Worm (Caenorhabditis elegans) whole organism, mixed stage, embryonic: ENCODE measurements around the gene sri-60.
A peak's percentile ranks its signal among the peaks of the same experiment; 100 is the strongest.

ENCODE experiments used
- M03D4.4 ChIP-seq: sonication (generic microtip); optimal IDR thresholded peaks from 2 replicates; lab custom pipeline; 2017; ENCODE audit warnings: mild to moderate bottlenecking, missing genetic modification characterization, missing compliant biosample characterization
- bed-3 ChIP-seq: fragments of 200-800 bp; sonication (Bioruptor generic); optimal IDR thresholded peaks from 3 replicates; lab custom pipeline; 2018; ENCODE audit warnings: mild to moderate bottlenecking, missing genetic modification characterization, moderate library complexity, missing compliant biosample characterization
- blmp-1 ChIP-seq: fragments of 150-350 bp; optimal IDR thresholded peaks from 2 replicates; lab custom pipeline; 2014; ENCODE audit warnings: missing biosample characterization, missing genetic modification characterization
- ceh-39 ChIP-seq: fragments of 150-350 bp; optimal IDR thresholded peaks from 2 replicates; lab custom pipeline; 2014; ENCODE audit warnings: missing biosample characterization, missing genetic modification characterization
- ceh-43 ChIP-seq: fragments of 200-800 bp; sonication (Bioruptor generic); optimal IDR thresholded peaks from 2 replicates; lab custom pipeline; 2018; ENCODE audit warnings: mild to moderate bottlenecking, missing genetic modification characterization, moderate library complexity, missing compliant biosample characterization
- ceh-83 ChIP-seq: fragments of 200-800 bp; sonication (Bioruptor generic); optimal IDR thresholded peaks from 2 replicates; lab custom pipeline; 2018; ENCODE audit warnings: mild to moderate bottlenecking, missing genetic modification characterization, missing compliant biosample characterization
- ces-1 ChIP-seq: fragments of 150-350 bp; optimal IDR thresholded peaks from 2 replicates; lab custom pipeline; 2014; ENCODE audit warnings: missing biosample characterization, missing genetic modification reagents, missing genetic modification characterization
- cnd-1 ChIP-seq: fragments of 200-800 bp; sonication (Bioruptor generic); optimal IDR thresholded peaks from 2 replicates; lab custom pipeline; 2018; ENCODE audit warnings: mild to moderate bottlenecking, missing genetic modification characterization, missing compliant biosample characterization
- drap-1 ChIP-seq: fragments of 200-800 bp; sonication (Bioruptor generic); optimal IDR thresholded peaks from 3 replicates; lab custom pipeline; 2018; ENCODE audit warnings: mild to moderate bottlenecking, missing genetic modification characterization, missing compliant biosample characterization
- elt-1 ChIP-seq: sonication (generic microtip); optimal IDR thresholded peaks from 2 replicates; lab custom pipeline; 2017; ENCODE audit warnings: missing genetic modification characterization, mild to moderate bottlenecking, missing compliant biosample characterization, antibody characterized with exemption, moderate library complexity, borderline replicate concordance; ENCODE audit not compliant: insufficient read depth
- elt-3 ChIP-seq: fragments of 150-350 bp; optimal IDR thresholded peaks from 2 replicates; lab custom pipeline; 2014; ENCODE audit warnings: missing biosample characterization, missing genetic modification characterization
- flh-1 ChIP-seq: fragments of 200-800 bp; sonication (Bioruptor generic); optimal IDR thresholded peaks from 2 replicates; lab custom pipeline; 2018; ENCODE audit warnings: mild to moderate bottlenecking, missing genetic modification characterization, moderate library complexity, missing compliant biosample characterization
- ham-2 ChIP-seq: fragments of 200-800 bp; sonication (Bioruptor generic); optimal IDR thresholded peaks from 2 replicates; lab custom pipeline; 2018; ENCODE audit warnings: mild to moderate bottlenecking, missing genetic modification characterization, missing compliant biosample characterization
- hlh-1 ChIP-seq: fragments of 150-350 bp; optimal IDR thresholded peaks from 2 replicates; lab custom pipeline; 2014; ENCODE audit warnings: missing biosample characterization, missing genetic modification reagents, missing genetic modification characterization
- lin-13 ChIP-seq: fragments of 150-350 bp; optimal IDR thresholded peaks from 2 replicates; lab custom pipeline; 2014; ENCODE audit warnings: missing biosample characterization, missing genetic modification characterization
- lin-32 ChIP-seq: fragments of 200-800 bp; sonication (Bioruptor generic); optimal IDR thresholded peaks from 2 replicates; lab custom pipeline; 2018; ENCODE audit warnings: mild to moderate bottlenecking, missing genetic modification characterization, missing compliant biosample characterization
- lsy-2 ChIP-seq: fragments of 150-350 bp; optimal IDR thresholded peaks from 2 replicates; lab custom pipeline; 2014; ENCODE audit warnings: missing biosample characterization, missing genetic modification characterization
- mab-5 ChIP-seq: fragments of 150-350 bp; optimal IDR thresholded peaks from 2 replicates; lab custom pipeline; 2014; ENCODE audit warnings: missing biosample characterization, missing genetic modification characterization
- mep-1 ChIP-seq: fragments of 150-350 bp; optimal IDR thresholded peaks from 2 replicates; lab custom pipeline; 2017; ENCODE audit warnings: missing biosample characterization, missing genetic modification reagents, missing genetic modification characterization, inconsistent platforms
- mls-2 ChIP-seq: sonication (generic microtip); optimal IDR thresholded peaks from 2 replicates; lab custom pipeline; 2016; ENCODE audit warnings: mild to moderate bottlenecking, missing genetic modification characterization, moderate library complexity, missing compliant biosample characterization
- nhr-12 ChIP-seq: fragments of 150-350 bp; optimal IDR thresholded peaks from 2 replicates; lab custom pipeline; 2014; ENCODE audit warnings: missing biosample characterization, missing genetic modification characterization
- nhr-2 ChIP-seq: fragments of 150-350 bp; optimal IDR thresholded peaks from 2 replicates; lab custom pipeline; 2014; ENCODE audit warnings: missing biosample characterization, missing genetic modification characterization
- nhr-237 ChIP-seq: fragments of 150-350 bp; optimal IDR thresholded peaks from 2 replicates; lab custom pipeline; 2014; ENCODE audit warnings: missing biosample characterization, missing genetic modification characterization
- nhr-28 ChIP-seq: fragments of 150-350 bp; optimal IDR thresholded peaks from 2 replicates; lab custom pipeline; 2014; ENCODE audit warnings: missing biosample characterization, missing genetic modification characterization
- nhr-76 ChIP-seq: sonication (generic microtip); optimal IDR thresholded peaks from 2 replicates; lab custom pipeline; 2017; ENCODE audit warnings: missing biosample characterization, missing genetic modification characterization
- pha-4 ChIP-seq: fragments of 150-350 bp; optimal IDR thresholded peaks from 2 replicates; lab custom pipeline; 2018; ENCODE audit warnings: missing biosample characterization, missing genetic modification reagents, missing genetic modification characterization
- sem-2 ChIP-seq: fragments of 200-800 bp; sonication (Bioruptor generic); optimal IDR thresholded peaks from 2 replicates; lab custom pipeline; 2018; ENCODE audit warnings: mild to moderate bottlenecking, missing genetic modification characterization, missing compliant biosample characterization
- sptf-1 ChIP-seq: sonication (generic microtip); optimal IDR thresholded peaks from 2 replicates; lab custom pipeline; 2017; ENCODE audit warnings: mild to moderate bottlenecking, missing genetic modification characterization, moderate library complexity, missing compliant biosample characterization
- unc-120 ChIP-seq: sonication (generic microtip); optimal IDR thresholded peaks from 2 replicates; lab custom pipeline; 2017; ENCODE audit warnings: missing genetic modification characterization, missing compliant biosample characterization; ENCODE audit not compliant: poor library complexity, severe bottlenecking
- unc-62 ChIP-seq: fragments of 150-350 bp; optimal IDR thresholded peaks from 2 replicates; lab custom pipeline; 2014; ENCODE audit warnings: missing biosample characterization, missing genetic modification reagents, missing genetic modification characterization
- ztf-11 ChIP-seq: fragments of 150-350 bp; optimal IDR thresholded peaks from 2 replicates; lab custom pipeline; 2014; ENCODE audit warnings: missing biosample characterization, missing genetic modification characterization

The sri-60 gene

ce11 chrII:2734735-2735134 lies 32.1 kb upstream of the sri-60 start:
- TF ChIP-seq mep-1 (tag; lab: Kevin White, UChicago): peak; percentile 16
- no peak for TF ChIP-seq lin-13 (tag; lab: Kevin White, UChicago)
- TF ChIP-seq sptf-1: peak; percentile 4

- no peak for TF ChIP-seq unc-62
- TF ChIP-seq drap-1: no peak
- no peak for TF ChIP-seq ham-2 (GFP tag; lab: Kevin White, UChicago)
- TF ChIP-seq elt-1: no peak
- no peak for TF ChIP-seq nhr-12 (tag; lab: Kevin White, UChicago)
- no peak for TF ChIP-seq elt-3 (tag; lab: Kevin White, UChicago)
- TF ChIP-seq lsy-2 (tag; lab: Kevin White, UChicago): no peak
- TF ChIP-seq ceh-83 (GFP tag; lab: Kevin White, UChicago): no peak
- no peak for TF ChIP-seq nhr-28 (tag; lab: Kevin White, UChicago)
- no peak for TF ChIP-seq nhr-237 (tag; lab: Kevin White, UChicago)
Observed at ce11 chrII:2734266-2734665, 31.6 kb upstream of the sri-60 start.

ce11 chrII:2730647-2731046 lies 28.0 kb upstream of the sri-60 start:
- TF ChIP-seq hlh-1 (tag; lab: Kevin White, UChicago): no peak
- no peak for TF ChIP-seq nhr-2 (tag; lab: Kevin White, UChicago)
- TF ChIP-seq ces-1: peak; percentile 28
- TF ChIP-seq ztf-11 (tag; lab: Kevin White, UChicago): no peak
- no peak for TF ChIP-seq ceh-83 (GFP tag; lab: Kevin White, UChicago)

ce11 chrII:2726774-2727173 lies 24.1 kb upstream of the sri-60 start:
- no peak for TF ChIP-seq sem-2
- peak; percentile 37 for TF ChIP-seq hlh-1 (tag; lab: Kevin White, UChicago)
- peak; percentile 54 for TF ChIP-seq unc-120 (tag; lab: Kevin White, UChicago)
- peak; percentile 63 for TF ChIP-seq unc-62

- TF ChIP-seq pha-4 (tag; lab: Kevin White, UChicago) (no peak), ceh-39 (tag; lab: Kevin White, UChicago) (no peak), bed-3 (GFP tag; lab: Kevin White, UChicago) (no peak), mab-5 (tag; lab: Kevin White, UChicago) (no peak), unc-62 (no peak), elt-3 (tag; lab: Kevin White, UChicago) (no peak), lsy-2 (tag; lab: Kevin White, UChicago) (no peak), sptf-1 (no peak), mep-1 (tag; lab: Kevin White, UChicago) (no peak), blmp-1 (tag; lab: Kevin White, UChicago) (no peak), M03D4.4 (no peak), ham-2 (GFP tag; lab: Kevin White, UChicago) (no peak), unc-120 (tag; lab: Kevin White, UChicago) (no peak), lin-32 (GFP tag; lab: Kevin White, UChicago) (no peak)
Observed at ce11 chrII:2725561-2725960, 22.9 kb upstream of the sri-60 start, which contains the start of the genes T05A8.11 and nep-2. Gene T05A8.11 (minus strand): TSS chrII:2725661. Gene nep-2 (minus strand): TSS chrII:2725752.

- TF ChIP-seq lin-13 (tag; lab: Kevin White, UChicago) (no peak), unc-62 (no peak)
- TF ChIP-seq, all 35 proteins: peak for 0
Observed at ce11 chrII:2721992-2722391, 19.3 kb upstream of the sri-60 start.

ce11 chrII:2719212-2719611 lies 16.6 kb upstream of the sri-60 start:
- TF ChIP-seq cnd-1 (tag; lab: Kevin White, UChicago): no peak
- no peak for TF ChIP-seq ceh-43
- TF ChIP-seq ceh-39 (tag; lab: Kevin White, UChicago): no peak
- TF ChIP-seq lin-32 (GFP tag; lab: Kevin White, UChicago): no peak
- no peak for TF ChIP-seq pha-4 (tag; lab: Kevin White, UChicago)
- TF ChIP-seq flh-1 (GFP tag; lab: Kevin White, UChicago): no peak
- TF ChIP-seq mep-1 (tag; lab: Kevin White, UChicago): no peak
- TF ChIP-seq nhr-76: no peak
- no peak for TF ChIP-seq nhr-12 (tag; lab: Kevin White, UChicago)
- no peak for TF ChIP-seq blmp-1 (tag; lab: Kevin White, UChicago)
- no peak for TF ChIP-seq bed-3 (GFP tag; lab: Kevin White, UChicago)
- TF ChIP-seq ztf-11 (tag; lab: Kevin White, UChicago): no peak
- no peak for TF ChIP-seq mls-2 (tag; lab: Kevin White, UChicago)
